Fruit fly (Drosophila melanogaster) whole organism, embryonic: ENCODE results near the gene G6P.

Experiments
- Bgb ChIP-seq: fragments of 200-800 bp; sonication (Bioruptor generic); IDR thresholded peaks from 2 replicates; pipeline ENCODE4 v1.3.6; 2022; ENCODE audit warnings: missing biosample characterization, missing genetic modification characterization; ENCODE audit not compliant: partially characterized antibody
- CG11398 ChIP-seq: fragments of 200-800 bp; sonication (Bioruptor generic); optimal IDR thresholded peaks from 2 replicates; lab custom pipeline; 2016; ENCODE audit warnings: missing biosample characterization, missing genetic modification characterization
- CG11456 ChIP-seq: fragments of 200-800 bp; sonication (Bioruptor generic); IDR thresholded peaks from 3 replicates; pipeline ENCODE4 v1.3.6; 2022; ENCODE audit warnings: missing biosample characterization, missing genetic modification characterization
- CG12104 ChIP-seq: fragments of 200-800 bp; sonication (Bioruptor generic); optimal IDR thresholded peaks from 3 replicates; lab custom pipeline; 2016; ENCODE audit warnings: missing biosample characterization, missing genetic modification characterization
- CG12769 ChIP-seq: fragments of 200-800 bp; sonication (Bioruptor generic); optimal IDR thresholded peaks from 2 replicates; lab custom pipeline; 2019; ENCODE audit warnings: missing biosample characterization, mild to moderate bottlenecking, missing genetic modification characterization, moderate library complexity
- CG14860 ChIP-seq: fragments of 200-800 bp; sonication (Bioruptor generic); IDR thresholded peaks from 3 replicates; pipeline ENCODE4 v1.3.6; 2022; ENCODE audit warnings: missing biosample characterization, missing genetic modification characterization; ENCODE audit not compliant: partially characterized antibody
- CG1529 ChIP-seq: fragments of 200-800 bp; sonication (Bioruptor generic); optimal IDR thresholded peaks from 3 replicates; lab custom pipeline; 2018; ENCODE audit warnings: missing biosample characterization, missing genetic modification characterization
- CG17385 ChIP-seq: fragments of 200-800 bp; sonication (Bioruptor generic); optimal IDR thresholded peaks from 3 replicates; lab custom pipeline; 2018; ENCODE audit warnings: missing biosample characterization, mild to moderate bottlenecking, missing genetic modification characterization
- CG1832 ChIP-seq: fragments of 200-800 bp; sonication (Bioruptor generic); optimal IDR thresholded peaks from 2 replicates; lab custom pipeline; 2017; ENCODE audit warnings: missing biosample characterization, mild to moderate bottlenecking, missing genetic modification characterization, inconsistent platforms
- CG2120 ChIP-seq: fragments of 200-800 bp; sonication (Bioruptor generic); optimal IDR thresholded peaks from 3 replicates; lab custom pipeline; 2016; ENCODE audit warnings: missing biosample characterization, missing genetic modification characterization
- CG30431 ChIP-seq: fragments of 200-800 bp; sonication (Bioruptor generic); optimal IDR thresholded peaks from 2 replicates; lab custom pipeline; 2017; ENCODE audit warnings: missing biosample characterization, missing genetic modification characterization
- CG34224 ChIP-seq: fragments of 200-800 bp; sonication (Bioruptor generic); IDR thresholded peaks from 3 replicates; pipeline ENCODE4 v1.3.6; 2022; ENCODE audit warnings: missing biosample characterization, missing genetic modification characterization; ENCODE audit not compliant: partially characterized antibody
- CG4360 ChIP-seq: fragments of 200-800 bp; sonication (Bioruptor generic); IDR thresholded peaks from 2 replicates; pipeline ENCODE4 v1.3.6; 2022; ENCODE audit warnings: missing biosample characterization, missing genetic modification characterization
- CG4424 ChIP-seq: fragments of 200-800 bp; sonication (Bioruptor generic); optimal IDR thresholded peaks from 3 replicates; lab custom pipeline; 2016; ENCODE audit warnings: missing biosample characterization, missing genetic modification characterization
- CG5180 ChIP-seq: fragments of 200-800 bp; sonication (Bioruptor generic); optimal IDR thresholded peaks from 3 replicates; lab custom pipeline; 2017; ENCODE audit warnings: missing biosample characterization, missing genetic modification characterization, mild to moderate bottlenecking, moderate library complexity, missing genetic modification reagents
- CG8290 ChIP-seq, 3 experiments: fragments of 200-800 bp; sonication (Bioruptor generic); optimal IDR thresholded peaks; 2 replicates each; lab custom pipeline; 2016 to 2019; ENCODE audit warnings: missing biosample characterization in 3 of 3, missing genetic modification characterization in 3 of 3, mild to moderate bottlenecking in 2 of 3, moderate library complexity in 1 of 3
- CG9609 ChIP-seq: fragments of 200-800 bp; sonication (Bioruptor generic); optimal IDR thresholded peaks from 3 replicates; lab custom pipeline; 2016; ENCODE audit warnings: missing biosample characterization, missing genetic modification characterization
- CoRest ChIP-seq: fragments of 200-800 bp; sonication (Bioruptor generic); optimal IDR thresholded peaks from 3 replicates; lab custom pipeline; 2018; ENCODE audit warnings: missing biosample characterization, mild to moderate bottlenecking, missing genetic modification characterization, moderate library complexity
- Gug ChIP-seq: fragments of 200-800 bp; sonication (Bioruptor generic); IDR thresholded peaks from 4 replicates; pipeline ENCODE4 v1.3.6; 2022; ENCODE audit warnings: missing biosample characterization, missing genetic modification characterization
- HLHmδ ChIP-seq: fragments of 200-800 bp; sonication (Bioruptor generic); optimal IDR thresholded peaks from 2 replicates; lab custom pipeline; 2018; ENCODE audit warnings: missing biosample characterization, mild to moderate bottlenecking, missing genetic modification characterization, moderate library complexity
- Jarid2 ChIP-seq: fragments of 200-800 bp; sonication (Bioruptor generic); optimal IDR thresholded peaks from 3 replicates; lab custom pipeline; 2017; ENCODE audit warnings: mild to moderate bottlenecking, missing biosample characterization, missing genetic modification reagents, missing genetic modification characterization
- Opbp ChIP-seq: fragments of 200-800 bp; sonication (Bioruptor generic); IDR thresholded peaks from 3 replicates; pipeline ENCODE4 v1.3.6; 2022; ENCODE audit warnings: missing biosample characterization, missing genetic modification characterization; ENCODE audit not compliant: partially characterized antibody
- Trl ChIP-seq, 3 experiments: fragments of >200 bp in 2 of 3; fragments of 200-800 bp in 1 of 3; sonication (Bioruptor generic) in 1 of 3; optimal IDR thresholded peaks; 2 replicates in 1 of 3; 3 replicates in 2 of 3; lab custom pipeline; 2016 to 2017; ENCODE audit warnings: missing biosample characterization in 1 of 3, missing genetic modification characterization in 1 of 3
- aop ChIP-seq: fragments of 200-800 bp; sonication (Bioruptor generic); IDR thresholded peaks from 2 replicates; pipeline ENCODE4 v1.3.6; 2022; ENCODE audit warnings: missing biosample characterization, missing genetic modification characterization
- bbx ChIP-seq: fragments of 200-800 bp; sonication (Bioruptor generic); IDR thresholded peaks from 2 replicates; pipeline ENCODE4 v1.3.6; 2022; ENCODE audit warnings: missing biosample characterization, missing genetic modification characterization; ENCODE audit not compliant: partially characterized antibody
- bsh ChIP-seq, 2 experiments: fragments of 200-800 bp; sonication (Bioruptor generic); optimal IDR thresholded peaks; 2 replicates each; lab custom pipeline; 2017 to 2018; ENCODE audit warnings: mild to moderate bottlenecking in 2 of 2, missing biosample characterization in 2 of 2, missing genetic modification characterization in 2 of 2, moderate library complexity in 1 of 2
- cg ChIP-seq: fragments of 200-800 bp; sonication (Bioruptor generic); optimal IDR thresholded peaks from 3 replicates; lab custom pipeline; 2019; ENCODE audit warnings: missing biosample characterization, mild to moderate bottlenecking, missing genetic modification characterization, moderate library complexity
- chinmo ChIP-seq: fragments of 200-800 bp; sonication (Bioruptor generic); IDR thresholded peaks from 4 replicates; pipeline ENCODE4 v1.3.6; 2022; ENCODE audit warnings: missing biosample characterization, missing genetic modification characterization; ENCODE audit not compliant: partially characterized antibody
- crc ChIP-seq: fragments of 200-800 bp; sonication (Bioruptor generic); optimal IDR thresholded peaks from 2 replicates; lab custom pipeline; 2016; ENCODE audit warnings: missing biosample characterization, missing genetic modification characterization
- crol ChIP-seq: fragments of 200-800 bp; sonication (Bioruptor generic); IDR thresholded peaks from 2 replicates; pipeline ENCODE4 v1.3.6; 2022; ENCODE audit warnings: missing biosample characterization, missing genetic modification characterization
- dm ChIP-seq: fragments of 200-800 bp; sonication (Bioruptor generic); optimal IDR thresholded peaks from 3 replicates; lab custom pipeline; 2016; ENCODE audit warnings: missing biosample characterization, missing genetic modification characterization
- exex ChIP-seq: fragments of 200-800 bp; sonication (Bioruptor generic); optimal IDR thresholded peaks from 4 replicates; lab custom pipeline; 2018; ENCODE audit warnings: missing biosample characterization, mild to moderate bottlenecking, missing genetic modification characterization, moderate library complexity
- fru ChIP-seq: fragments of >200 bp; optimal IDR thresholded peaks from 2 replicates; lab custom pipeline; 2017
- hkb ChIP-seq, 2 experiments: fragments of 200-800 bp in 1 of 2; fragments of >200 bp in 1 of 2; sonication (Bioruptor generic) in 1 of 2; IDR thresholded peaks in 1 of 2; optimal IDR thresholded peaks in 1 of 2; 2 replicates each; pipeline versions ENCODE4 v1.3.6 to Lab custom; 2017 to 2022; ENCODE audit warnings: missing biosample characterization in 1 of 2, missing genetic modification characterization in 1 of 2
- lab ChIP-seq: fragments of 200-800 bp; sonication (Bioruptor generic); optimal IDR thresholded peaks from 3 replicates; lab custom pipeline; 2017; ENCODE audit warnings: missing biosample characterization, missing genetic modification characterization, mild to moderate bottlenecking, moderate library complexity, missing genetic modification reagents
- pfk ChIP-seq: fragments of 200-800 bp; sonication (Bioruptor generic); optimal IDR thresholded peaks from 2 replicates; lab custom pipeline; 2018; ENCODE audit warnings: missing biosample characterization, mild to moderate bottlenecking, missing genetic modification characterization, moderate library complexity
- phol ChIP-seq: fragments of 200-800 bp; sonication (Bioruptor generic); optimal IDR thresholded peaks from 3 replicates; lab custom pipeline; 2018; ENCODE audit warnings: missing biosample characterization, mild to moderate bottlenecking, missing genetic modification characterization, moderate library complexity
- psq ChIP-seq: fragments of 200-800 bp; sonication (Bioruptor generic); optimal IDR thresholded peaks from 2 replicates; lab custom pipeline; 2017; ENCODE audit warnings: missing biosample characterization, missing genetic modification characterization
- sqz ChIP-seq: fragments of 200-800 bp; sonication (Bioruptor generic); optimal IDR thresholded peaks from 3 replicates; lab custom pipeline; 2018; ENCODE audit warnings: missing biosample characterization, mild to moderate bottlenecking, missing genetic modification characterization
- ssp ChIP-seq: fragments of 200-800 bp; sonication (Bioruptor generic); IDR thresholded peaks from 2 replicates; pipeline ENCODE4 v1.3.6; 2022; ENCODE audit warnings: missing biosample characterization, missing genetic modification characterization
- unc-4 ChIP-seq: fragments of 200-800 bp; sonication (Bioruptor generic); IDR thresholded peaks from 2 replicates; pipeline ENCODE4 v1.3.6; 2022; ENCODE audit warnings: missing biosample characterization, missing genetic modification characterization; ENCODE audit not compliant: partially characterized antibody
- vnd ChIP-seq: fragments of 200-800 bp; sonication (Bioruptor generic); IDR thresholded peaks from 3 replicates; pipeline ENCODE4 v1.3.6; 2022; ENCODE audit warnings: missing biosample characterization, missing genetic modification characterization; ENCODE audit not compliant: partially characterized antibody
- wdn ChIP-seq: fragments of 200-800 bp; sonication (Bioruptor generic); IDR thresholded peaks from 2 replicates; pipeline ENCODE4 v1.3.6; 2022; ENCODE audit warnings: missing biosample characterization, missing genetic modification characterization
- zen ChIP-seq: fragments of 200-800 bp; sonication (Bioruptor generic); optimal IDR thresholded peaks from 3 replicates; lab custom pipeline; 2018; ENCODE audit warnings: missing biosample characterization, mild to moderate bottlenecking, missing genetic modification characterization, moderate library complexity
- zen2 ChIP-seq: fragments of 200-800 bp; sonication (Bioruptor generic); IDR thresholded peaks from 3 replicates; pipeline ENCODE4 v1.3.6; 2022; ENCODE audit warnings: missing biosample characterization, missing genetic modification characterization; ENCODE audit not compliant: partially characterized antibody

Gene G6P

DNA sequence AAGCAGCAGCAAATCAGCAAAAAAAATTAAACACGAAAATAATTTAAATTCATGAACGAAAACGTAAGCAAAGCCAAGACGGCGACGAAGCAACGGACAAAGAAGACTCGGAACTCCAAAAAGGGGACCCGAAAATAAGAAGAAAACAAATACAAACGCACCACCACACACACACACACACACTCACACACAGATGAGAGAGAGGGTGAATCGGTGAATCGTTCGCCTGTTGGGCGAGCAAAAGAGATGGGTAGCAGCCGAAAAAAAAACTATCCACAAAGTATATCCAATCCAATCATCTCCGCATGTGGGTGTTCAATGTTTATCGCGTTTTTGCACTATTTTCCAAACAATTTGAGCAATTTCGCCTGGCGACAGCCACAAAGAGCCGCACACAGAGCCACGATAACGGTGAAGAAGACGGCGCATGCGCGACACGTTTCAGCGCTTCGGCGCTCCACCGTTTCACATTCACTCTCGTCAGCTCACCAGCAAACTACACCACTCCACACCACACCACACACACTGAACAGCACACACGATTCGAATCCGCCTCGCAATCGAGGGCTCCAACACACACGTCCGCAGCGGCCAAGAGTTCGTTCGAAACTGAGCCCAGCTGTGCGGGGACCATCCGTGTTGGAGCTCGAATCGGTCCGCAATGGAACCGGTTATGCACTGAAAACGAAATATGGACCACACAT lies 14.2 kb upstream of the G6P start, which contains the start of gene Duox:
TSS of gene Duox (minus strand) at position 612 of the 704 bp plus-strand sequence.
- no peak for TF ChIP-seq phol (tag; lab: Kevin White, UChicago)
- no peak for TF ChIP-seq crc (GFP tag; lab: Kevin White, UChicago)
- TF ChIP-seq CG17385 (GFP tag; lab: Kevin White, UChicago): no peak
- no peak for TF ChIP-seq vnd
- peak; percentile 46; the same call in 1 of the 2 replicates for TF ChIP-seq crol (GFP tag; lab: Robert Waterston, UW)
- peak; percentile 14 for TF ChIP-seq dm (GFP tag; lab: Kevin White, UChicago)
- no peak for TF ChIP-seq CG8290 (GFP tag; optimal IDR thresholded peaks at IDR 0.05; lab: Kevin White, UChicago)
- peak in 1 of 2 experiments; percentile 54 for TF ChIP-seq CG8290 (tag; optimal IDR thresholded peaks at IDR 0.05; lab: Kevin White, UChicago)
- 0 out of 3 replicates have a peak, but pooled peaks have one; percentile 15 for TF ChIP-seq CG34224 (GFP tag; lab: Robert Waterston, UW)
- no peak for TF ChIP-seq CG14860 (GFP tag; lab: Robert Waterston, UW)
- peak; percentile 10 to 42 for TF ChIP-seq Trl (optimal IDR thresholded peaks at IDR 0.05; lab: Kevin White, UChicago)
- no peak for TF ChIP-seq Trl (GFP tag; optimal IDR thresholded peaks at IDR 0.05; lab: Kevin White, UChicago)
- peak; percentile 87 for TF ChIP-seq cg (GFP tag; lab: Kevin White, UChicago)
- no peak for TF ChIP-seq ssp (GFP tag; lab: Robert Waterston, UW)
- 0 out of 2 replicates have a peak, but pooled peaks have one; percentile 11 for TF ChIP-seq aop (GFP tag; lab: Robert Waterston, UW)
- TF ChIP-seq CG30431 (GFP tag; lab: Kevin White, UChicago): no peak
- TF ChIP-seq wdn (GFP tag; lab: Robert Waterston, UW): no peak
- TF ChIP-seq fru (lab: Kevin White, UChicago): no peak
- peak; percentile 48 for TF ChIP-seq CG9609 (GFP tag; lab: Kevin White, UChicago)
- TF ChIP-seq Bgb (GFP tag; lab: Robert Waterston, UW): peak; percentile 21; the same call in 1 of the 2 replicates
- peak; percentile 27; the same call in 1 of the 2 replicates for TF ChIP-seq CG4360
- TF ChIP-seq unc-4 (GFP tag; lab: Robert Waterston, UW): 0 out of 2 replicates have a peak, but pooled peaks have one; percentile 18
- no peak for TF ChIP-seq hkb (optimal IDR thresholded peaks at IDR 0.05; lab: Kevin White, UChicago)
- no peak for TF ChIP-seq hkb (GFP tag; IDR thresholded peaks at IDR 0.05; lab: Robert Waterston, UW)
- no peak for TF ChIP-seq CG2120 (GFP tag; lab: Kevin White, UChicago)
- peak; percentile 84 for TF ChIP-seq HLHmδ (GFP tag; lab: Kevin White, UChicago)
- TF ChIP-seq bbx (GFP tag; lab: Robert Waterston, UW): 0 out of 2 replicates have a peak, but pooled peaks have one; percentile 10
- TF ChIP-seq CG4424: no peak
- peak; percentile 87 for TF ChIP-seq Jarid2
- TF ChIP-seq CoRest (tag; lab: Kevin White, UChicago): no peak
- no peak for TF ChIP-seq Gug
- peak; percentile 84; the same call in 1 of the 4 replicates for TF ChIP-seq chinmo (GFP tag; lab: Robert Waterston, UW)
- TF ChIP-seq CG1832 (GFP tag; lab: Kevin White, UChicago): peak; percentile 20
- TF ChIP-seq Opbp (GFP tag; lab: Robert Waterston, UW): peak; percentile 48; the same call in 1 of the 3 replicates
- no peak for TF ChIP-seq lab
- TF ChIP-seq CG11398: no peak
- no peak for TF ChIP-seq CG1529 (GFP tag; lab: Kevin White, UChicago)
- TF ChIP-seq CG11456 (GFP tag; lab: Robert Waterston, UW): 0 out of 3 replicates have a peak, but pooled peaks have one; percentile 3
- TF ChIP-seq pfk (GFP tag; lab: Kevin White, UChicago): no peak
- no peak for TF ChIP-seq zen (tag; lab: Kevin White, UChicago)
- TF ChIP-seq exex (tag; lab: Kevin White, UChicago): no peak
- TF ChIP-seq CG12769 (tag; lab: Kevin White, UChicago): peak; percentile 76
- TF ChIP-seq bsh (GFP tag; optimal IDR thresholded peaks at IDR 0.05; lab: Kevin White, UChicago): no peak
- peak; percentile 90 for TF ChIP-seq CG5180 (GFP tag; lab: Kevin White, UChicago)
- TF ChIP-seq sqz: no peak
- peak; percentile 70 for TF ChIP-seq psq (GFP tag; lab: Kevin White, UChicago)
- TF ChIP-seq zen2 (GFP tag; lab: Robert Waterston, UW): peak; percentile 35; the same call in 2 of the 3 replicates
- no peak for TF ChIP-seq CG12104
- TF ChIP-seq, all 482 proteins: peak for 22
